Fruit fly (Drosophila melanogaster) whole organism, embryonic: ENCODE data around the gene AIMP2.

ENCODE experiments used
- Atf6 ChIP-seq: fragments of 200-800 bp; sonication (Bioruptor generic); IDR thresholded peaks from 2 replicates; pipeline ENCODE4 v1.3.6; 2022; ENCODE audit warnings: missing biosample characterization, missing genetic modification characterization
- BEAF-32 ChIP-seq: fragments of 200-800 bp; sonication (Bioruptor generic); optimal IDR thresholded peaks from 3 replicates; lab custom pipeline; 2017; ENCODE audit warnings: missing biosample characterization, missing genetic modification characterization, mild to moderate bottlenecking, moderate library complexity, missing genetic modification reagents
- Bgb ChIP-seq: fragments of 200-800 bp; sonication (Bioruptor generic); IDR thresholded peaks from 2 replicates; pipeline ENCODE4 v1.3.6; 2022; ENCODE audit warnings: missing biosample characterization, missing genetic modification characterization; ENCODE audit not compliant: partially characterized antibody
- CG12236 ChIP-seq: fragments of 200-800 bp; sonication (Bioruptor generic); optimal IDR thresholded peaks from 2 replicates; lab custom pipeline; 2016; ENCODE audit warnings: missing biosample characterization, missing genetic modification characterization
- CG12659 ChIP-seq: fragments of 200-800 bp; sonication (Bioruptor generic); optimal IDR thresholded peaks from 3 replicates; lab custom pipeline; 2017; ENCODE audit warnings: mild to moderate bottlenecking, missing biosample characterization, missing genetic modification reagents, missing genetic modification characterization
- CG15073 ChIP-seq: fragments of 200-800 bp; sonication (Bioruptor generic); optimal IDR thresholded peaks from 2 replicates; lab custom pipeline; 2016; ENCODE audit warnings: missing biosample characterization, missing genetic modification characterization
- CG15269 ChIP-seq: fragments of 200-800 bp; sonication (Bioruptor generic); optimal IDR thresholded peaks from 2 replicates; lab custom pipeline; 2018; ENCODE audit warnings: missing biosample characterization, mild to moderate bottlenecking, missing genetic modification characterization, moderate library complexity
- CG1602 ChIP-seq: fragments of 200-800 bp; sonication (Bioruptor generic); optimal IDR thresholded peaks from 3 replicates; lab custom pipeline; 2016; ENCODE audit warnings: missing biosample characterization, missing genetic modification characterization
- CG17912 ChIP-seq: fragments of 200-800 bp; sonication (Bioruptor generic); optimal IDR thresholded peaks from 2 replicates; lab custom pipeline; 2018; ENCODE audit warnings: missing biosample characterization, mild to moderate bottlenecking, missing genetic modification characterization
- CG18011 ChIP-seq: fragments of 200-800 bp; sonication (Bioruptor generic); optimal IDR thresholded peaks from 2 replicates; lab custom pipeline; 2017; ENCODE audit warnings: missing biosample characterization, missing genetic modification characterization, mild to moderate bottlenecking, moderate library complexity, missing genotype
- CG3163 ChIP-seq: fragments of 200-800 bp; sonication (Bioruptor generic); optimal IDR thresholded peaks from 3 replicates; lab custom pipeline; 2016; ENCODE audit warnings: missing biosample characterization, missing genetic modification characterization
- CG32532 ChIP-seq: fragments of 200-800 bp; sonication (Bioruptor generic); IDR thresholded peaks from 2 replicates; pipeline ENCODE4 v1.3.6; 2022; ENCODE audit warnings: missing biosample characterization, missing genetic modification characterization
- CG4282 ChIP-seq: fragments of 200-800 bp; sonication (Bioruptor generic); optimal IDR thresholded peaks from 2 replicates; lab custom pipeline; 2016; ENCODE audit warnings: missing biosample characterization, missing genetic modification characterization
- CG4328 ChIP-seq: fragments of 200-800 bp; sonication (Bioruptor generic); optimal IDR thresholded peaks from 3 replicates; lab custom pipeline; 2017; ENCODE audit warnings: missing biosample characterization, missing genetic modification reagents, missing genetic modification characterization
- CG4820 ChIP-seq: fragments of 200-800 bp; sonication (Bioruptor generic); optimal IDR thresholded peaks from 3 replicates; lab custom pipeline; 2016; ENCODE audit warnings: missing biosample characterization, missing genetic modification characterization
- CG6689 ChIP-seq: fragments of 200-800 bp; sonication (Bioruptor generic); IDR thresholded peaks from 2 replicates; pipeline ENCODE4 v1.3.6; 2022; ENCODE audit warnings: missing biosample characterization, missing genetic modification characterization
- CG7372 ChIP-seq: fragments of 200-800 bp; sonication (Bioruptor generic); IDR thresholded peaks from 2 replicates; pipeline ENCODE4 v1.3.6; 2022; ENCODE audit warnings: missing biosample characterization, missing genetic modification characterization
- CG7786 ChIP-seq: fragments of 200-800 bp; sonication (Bioruptor generic); optimal IDR thresholded peaks from 2 replicates; lab custom pipeline; 2016; ENCODE audit warnings: missing biosample characterization, missing genetic modification characterization
- CG8924 ChIP-seq: fragments of 200-800 bp; optimal IDR thresholded peaks from 3 replicates; lab custom pipeline; 2019; ENCODE audit warnings: missing biosample characterization, mild to moderate bottlenecking, missing genetic modification characterization, moderate library complexity
- CG8944 ChIP-seq: fragments of 200-800 bp; sonication (Bioruptor generic); optimal IDR thresholded peaks from 3 replicates; lab custom pipeline; 2016; ENCODE audit warnings: missing biosample characterization, missing genetic modification characterization
- CG9215 ChIP-seq: fragments of 200-800 bp; sonication (Bioruptor generic); IDR thresholded peaks from 2 replicates; pipeline ENCODE4 v1.3.6; 2022; ENCODE audit warnings: missing biosample characterization, missing genetic modification characterization
- CG9727 ChIP-seq: fragments of 200-800 bp; sonication (Bioruptor generic); optimal IDR thresholded peaks from 3 replicates; lab custom pipeline; 2017; ENCODE audit warnings: missing biosample characterization, mild to moderate bottlenecking, missing genetic modification characterization
- Dad ChIP-seq: fragments of 200-800 bp; sonication (Bioruptor generic); optimal IDR thresholded peaks from 3 replicates; lab custom pipeline; 2016; ENCODE audit warnings: missing biosample characterization, missing genetic modification characterization
- Dref ChIP-seq: fragments of 200-800 bp; sonication (Bioruptor generic); IDR thresholded peaks from 2 replicates; pipeline ENCODE4 v1.3.6; 2022; ENCODE audit warnings: missing biosample characterization, missing genetic modification characterization
- Drgx ChIP-seq: fragments of 200-800 bp; sonication (Bioruptor generic); IDR thresholded peaks from 2 replicates; pipeline ENCODE4 v1.3.6; 2022; ENCODE audit warnings: missing biosample characterization, missing genetic modification characterization
- E2f2 ChIP-seq: fragments of 200-800 bp; sonication (Bioruptor generic); IDR thresholded peaks from 2 replicates; pipeline ENCODE4 v1.3.6; 2022; ENCODE audit warnings: missing biosample characterization, missing genetic modification characterization
- Fer2 ChIP-seq: fragments of 200-800 bp; sonication (Bioruptor generic); optimal IDR thresholded peaks from 2 replicates; lab custom pipeline; 2018; ENCODE audit warnings: missing biosample characterization, mild to moderate bottlenecking, missing genetic modification characterization, moderate library complexity
- Vsx1 ChIP-seq: fragments of 200-800 bp; sonication (Bioruptor generic); optimal IDR thresholded peaks from 2 replicates; lab custom pipeline; 2017; ENCODE audit warnings: missing biosample characterization, mild to moderate bottlenecking, missing genetic modification characterization, missing genetic modification reagents
- crp ChIP-seq, 2 experiments: fragments of 200-800 bp; sonication (Bioruptor generic); optimal IDR thresholded peaks; 2 replicates in 1 of 2; 3 replicates in 1 of 2; lab custom pipeline; 2017; ENCODE audit warnings: missing biosample characterization in 2 of 2, missing genetic modification characterization in 2 of 2, mild to moderate bottlenecking in 1 of 2, moderate library complexity in 1 of 2
- cwo ChIP-seq: fragments of 200-800 bp; sonication (Bioruptor generic); optimal IDR thresholded peaks from 3 replicates; lab custom pipeline; 2017; ENCODE audit warnings: missing biosample characterization, missing genetic modification characterization, mild to moderate bottlenecking, moderate library complexity, missing genetic modification reagents
- dan ChIP-seq: fragments of 200-800 bp; sonication (Bioruptor generic); IDR thresholded peaks from 2 replicates; pipeline ENCODE4 v1.3.6; 2022; ENCODE audit warnings: missing biosample characterization, missing genetic modification characterization
- dati ChIP-seq: fragments of 200-800 bp; sonication (Bioruptor generic); IDR thresholded peaks from 2 replicates; pipeline ENCODE4 v1.3.6; 2022; ENCODE audit warnings: missing biosample characterization, missing genetic modification characterization
- dysf ChIP-seq: fragments of 200-800 bp; sonication (Bioruptor generic); IDR thresholded peaks from 3 replicates; pipeline ENCODE4 v1.3.6; 2022; ENCODE audit warnings: missing biosample characterization, missing genetic modification characterization
- ewg ChIP-seq: fragments of 200-800 bp; sonication (Bioruptor generic); optimal IDR thresholded peaks from 3 replicates; lab custom pipeline; 2017; ENCODE audit warnings: mild to moderate bottlenecking, missing biosample characterization, missing genetic modification reagents, missing genetic modification characterization
- gsb-n ChIP-seq: fragments of 200-800 bp; sonication (Bioruptor generic); optimal IDR thresholded peaks from 3 replicates; lab custom pipeline; 2018; ENCODE audit warnings: missing biosample characterization, mild to moderate bottlenecking, missing genetic modification characterization
- hb ChIP-seq: fragments of 200-800 bp; sonication (Bioruptor generic); IDR thresholded peaks from 3 replicates; pipeline ENCODE4 v1.3.6; 2022; ENCODE audit warnings: missing biosample characterization, missing genetic modification characterization; ENCODE audit not compliant: partially characterized antibody
- insv ChIP-seq, 2 experiments: fragments of 200-800 bp; sonication (Bioruptor generic); optimal IDR thresholded peaks; 3 replicates each; lab custom pipeline; 2016 to 2018; ENCODE audit warnings: missing biosample characterization in 2 of 2, missing genetic modification characterization in 2 of 2
- inv ChIP-seq: fragments of 200-800 bp; sonication (Bioruptor generic); IDR thresholded peaks from 2 replicates; pipeline ENCODE4 v1.3.6; 2022; ENCODE audit warnings: missing biosample characterization, missing genetic modification characterization; ENCODE audit not compliant: partially characterized antibody
- prd ChIP-seq, 3 experiments: fragments of >200 bp in 2 of 3; fragments of 200-800 bp in 1 of 3; sonication (Bioruptor generic) in 1 of 3; optimal IDR thresholded peaks in 2 of 3; IDR thresholded peaks in 1 of 3; 2 replicates in 2 of 3; 3 replicates in 1 of 3; pipeline versions ENCODE4 v1.3.6 to Lab custom; 2017 to 2022; ENCODE audit warnings: missing biosample characterization in 1 of 3, missing genetic modification characterization in 1 of 3
- row ChIP-seq: fragments of 200-800 bp; sonication (Bioruptor generic); IDR thresholded peaks from 3 replicates; pipeline ENCODE4 v1.3.6; 2022; ENCODE audit warnings: missing biosample characterization, missing genetic modification characterization
- salm ChIP-seq: fragments of 200-800 bp; sonication (Bioruptor generic); optimal IDR thresholded peaks from 2 replicates; lab custom pipeline; 2018; ENCODE audit warnings: missing biosample characterization, mild to moderate bottlenecking, missing genetic modification characterization
- so ChIP-seq: fragments of 200-800 bp; sonication (Bioruptor generic); IDR thresholded peaks from 3 replicates; pipeline ENCODE4 v1.3.6; 2022; ENCODE audit warnings: missing biosample characterization, missing genetic modification characterization
- tin ChIP-seq: fragments of 200-800 bp; sonication (Bioruptor generic); optimal IDR thresholded peaks from 3 replicates; lab custom pipeline; 2016; ENCODE audit warnings: missing biosample characterization, missing genetic modification characterization
- tio ChIP-seq: fragments of 200-800 bp; sonication (Bioruptor generic); optimal IDR thresholded peaks from 2 replicates; lab custom pipeline; 2017; ENCODE audit warnings: missing biosample characterization, missing genetic modification characterization, inconsistent platforms
- tna ChIP-seq: fragments of 200-800 bp; sonication (Bioruptor generic); IDR thresholded peaks from 2 replicates; pipeline ENCODE4 v1.3.6; 2022; ENCODE audit warnings: missing biosample characterization, missing genetic modification characterization; ENCODE audit not compliant: partially characterized antibody
- yki ChIP-seq: fragments of >200 bp; optimal IDR thresholded peaks from 3 replicates; lab custom pipeline; 2018

The AIMP2 gene

dm6 chr3L:15587445-15588381 is 4.3 kb downstream of the AIMP2 start, which contains the start of gene CG7656 (continued):
- TF ChIP-seq hb (GFP tag; lab: Robert Waterston, UW) (0 out of 3 replicates have a peak, but pooled peaks have one; percentile 29), dati (GFP tag; lab: Robert Waterston, UW) (no peak), CG4328 (GFP tag; lab: Kevin White, UChicago) (no peak), cwo (no peak), CG15073 (no peak), tin (peak; percentile 82), Vsx1 (no peak), Fer2 (tag; lab: Kevin White, UChicago) (no peak), Dad (GFP tag; lab: Kevin White, UChicago) (peak; percentile 68), CG15269 (tag; lab: Kevin White, UChicago) (peak; percentile 20), CG4820 (GFP tag; lab: Kevin White, UChicago) (peak; percentile 20), CG9215 (peak; percentile 52), Bgb (GFP tag; lab: Robert Waterston, UW) (peak; percentile 16; the same call in 1 of the 2 replicates), E2f2 (GFP tag; lab: Robert Waterston, UW) (peak; percentile 5), CG12236 (peak; percentile 37)

DNA sequence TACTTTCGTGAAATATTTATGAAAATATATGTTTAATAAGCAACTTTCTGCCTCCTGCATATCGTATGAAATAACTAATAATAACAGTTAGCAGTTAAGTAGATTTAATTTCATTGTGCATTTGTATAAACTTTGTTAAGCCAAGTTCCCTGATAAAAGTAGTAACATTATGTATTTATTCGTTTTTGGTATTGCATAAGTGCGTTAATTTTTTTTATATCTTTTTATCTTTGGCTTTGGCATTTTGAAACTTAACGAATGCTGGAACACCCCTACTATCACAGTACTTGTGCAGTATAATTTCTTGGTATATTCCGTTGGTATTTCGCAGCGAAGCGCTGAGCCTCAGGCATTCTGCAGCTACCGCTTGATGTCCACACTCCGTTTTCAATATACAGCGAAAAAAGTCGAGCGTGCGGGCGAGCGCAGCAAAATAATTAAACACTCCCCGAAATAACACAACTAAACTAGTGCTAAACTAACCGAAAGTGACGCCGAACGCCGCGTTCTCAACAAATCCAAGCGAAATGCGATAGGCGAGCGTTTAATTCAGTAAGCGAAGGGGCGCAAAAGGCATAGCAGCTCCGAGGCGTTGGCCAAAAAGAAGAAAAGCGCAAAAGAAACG is 5.2 kb downstream of the AIMP2 start, which contains the start of gene RhoGAP71E:
TSS of gene RhoGAP71E (plus strand) at position 347 of the 625 bp plus-strand sequence.
- TF ChIP-seq CG18011 (GFP tag; lab: Kevin White, UChicago) (no peak), inv (GFP tag; lab: Robert Waterston, UW) (no peak), tna (GFP tag; lab: Robert Waterston, UW) (no peak), yki (lab: Kevin White, UChicago) (no peak), CG9727 (GFP tag; lab: Kevin White, UChicago) (peak; percentile 37), insv (GFP tag; optimal IDR thresholded peaks at IDR 0.05; lab: Kevin White, UChicago) (no peak), CG3163 (GFP tag; lab: Kevin White, UChicago) (peak; percentile 38), CG8944 (GFP tag; lab: Kevin White, UChicago) (no peak), CG17912 (GFP tag; lab: Kevin White, UChicago) (peak; percentile 66), tio (GFP tag; lab: Kevin White, UChicago) (no peak), CG4282 (GFP tag; lab: Kevin White, UChicago) (no peak), prd (optimal IDR thresholded peaks at IDR 0.05; lab: Kevin White, UChicago) (no peak), prd (GFP tag; IDR thresholded peaks at IDR 0.05; lab: Robert Waterston, UW) (no peak; the same call in none of the 3 replicates), CG7786 (GFP tag; lab: Kevin White, UChicago) (no peak), gsb-n (tag; lab: Kevin White, UChicago) (peak; percentile 6), dysf (GFP tag; lab: Robert Waterston, UW) (peak; percentile 25; the same call in 1 of the 3 replicates), CG8924 (peak; percentile 74), Dref (GFP tag; lab: Robert Waterston, UW) (no peak), dan (no peak), BEAF-32 (GFP tag; lab: Kevin White, UChicago) (peak; percentile 17), CG1602 (GFP tag; lab: Kevin White, UChicago) (no peak), Drgx (peak; percentile 60), Atf6 (GFP tag; lab: Robert Waterston, UW) (peak; percentile 59), so (GFP tag; lab: Robert Waterston, UW) (0 out of 3 replicates have a peak, but pooled peaks have one; percentile 54), CG7372 (GFP tag; lab: Robert Waterston, UW) (peak; percentile 65), Bgb (GFP tag; lab: Robert Waterston, UW) (peak; percentile 55; the same call in 1 of the 2 replicates), CG32532 (GFP tag; lab: Robert Waterston, UW) (peak; percentile 79), crp (GFP tag; optimal IDR thresholded peaks at IDR 0.05; lab: Kevin White, UChicago) (no peak), CG6689 (GFP tag; lab: Robert Waterston, UW) (no peak), salm (tag; lab: Kevin White, UChicago) (no peak), row (GFP tag; lab: Robert Waterston, UW) (peak; percentile 68), ewg (GFP tag; lab: Kevin White, UChicago) (no peak), CG12659 (GFP tag; lab: Kevin White, UChicago) (peak; percentile 62)
